Worm (Caenorhabditis elegans): ENCODE data around the gene abu-4.

abu-4 gene

ce11 chrV:2264455-2264854 is 10.2 kb upstream of the abu-4 start, which contains the start of gene nhr-183 (continued):
- TF ChIP-seq efl-1 (optimal IDR thresholded peaks at IDR 0.05), result no peak
- TF ChIP-seq efl-1 (GFP tag; optimal IDR thresholded peaks at IDR 0.05 in 1 of 2), result peak in 1 of 2 experiments; percentile 37

- no peak for TF ChIP-seq efl-1 (optimal IDR thresholded peaks at IDR 0.05)
- peak in 1 of 2 experiments; percentile 88 for TF ChIP-seq efl-1 (GFP tag; optimal IDR thresholded peaks at IDR 0.05 in 1 of 2)
- no peak for TF ChIP-seq sox-4 (tag; optimal IDR thresholded peaks at IDR 0.05)
These were observed 9.7 kb upstream of the abu-4 start for ce11 chrV:2264925-2265324.

- no peak for TF ChIP-seq swsn-7 (tag; optimal IDR thresholded peaks at IDR 0.05)
- no peak for TF ChIP-seq sptf-1 (tag; optimal IDR thresholded peaks at IDR 0.05)
- no peak for TF ChIP-seq snu-23 (GFP tag; optimal IDR thresholded peaks at IDR 0.05)
- no peak for TF ChIP-seq nhr-90 (tag; optimal IDR thresholded peaks at IDR 0.05; ENCODE audit: poor library complexity)
- TF ChIP-seq snpc-4 (tag; optimal IDR thresholded peaks at IDR 0.05), result no peak
These were observed 7.7 kb upstream of the abu-4 start, which contains the start of gene nhr-275 for ce11 chrV:2266958-2267357. TSS of gene nhr-275 (minus strand) at chrV:2267058.

ce11 chrV:2271750-2272149 is 2.9 kb upstream of the abu-4 start, which contains the start of gene Y5H2A.1:
TSS of gene Y5H2A.1 (minus strand) at chrV:2271850.
- no peak for TF ChIP-seq ceh-8 (GFP tag; optimal IDR thresholded peaks at IDR 0.05)
- no peak for TF ChIP-seq aha-1 (tag; optimal IDR thresholded peaks at IDR 0.05)
- TF ChIP-seq egl-27 (tag; optimal IDR thresholded peaks at IDR 0.05), result no peak
- no peak for TF ChIP-seq hlh-17 (GFP tag; optimal IDR thresholded peaks at IDR 0.05; ENCODE audit: borderline replicate concordance)
- no peak for TF ChIP-seq C04F5.9 (tag; optimal IDR thresholded peaks at IDR 0.05)
- TF ChIP-seq lir-3 (tag; optimal IDR thresholded peaks at IDR 0.05; ENCODE audit: poor library complexity), result no peak
- no peak for TF ChIP-seq nhr-12 (tag; optimal IDR thresholded peaks at IDR 0.05)
- TF ChIP-seq nhr-76 (tag; optimal IDR thresholded peaks at IDR 0.05), result no peak

ce11 chrV:2277260-2277659 is 2.6 kb downstream of the abu-4 start:
- TF ChIP-seq snu-23 (GFP tag; optimal IDR thresholded peaks at IDR 0.05) (peak; percentile 19), ets-5 (GFP tag; IDR thresholded peaks at IDR 0.05) (no peak), lin-35 (GFP tag; optimal IDR thresholded peaks at IDR 0.05) (peak in 1 of 2 experiments; percentile 48), efl-1 (optimal IDR thresholded peaks at IDR 0.05) (no peak), efl-1 (GFP tag; optimal IDR thresholded peaks at IDR 0.05 in 1 of 2) (peak in 1 of 2 experiments; percentile 81), nhr-85 (tag) (peak; percentile 42), fkh-8 (tag; optimal IDR thresholded peaks at IDR 0.05) (peak; percentile 19), nhr-77 (tag; optimal IDR thresholded peaks at IDR 0.05) (peak; percentile 50), aha-1 (tag; optimal IDR thresholded peaks at IDR 0.05) (no peak), nhr-20 (tag; optimal IDR thresholded peaks at IDR 0.05) (peak; percentile 13), lin-14 (GFP tag; optimal IDR thresholded peaks at IDR 0.05) (peak; percentile 67), lin-13 (GFP tag; optimal IDR thresholded peaks at IDR 0.05) (peak; percentile 25), nhr-71 (tag; optimal IDR thresholded peaks at IDR 0.05) (peak; percentile 21), jun-1 (tag; optimal IDR thresholded peaks at IDR 0.05) (no peak), ceh-82 (tag; optimal IDR thresholded peaks at IDR 0.05) (peak in 1 of 3 experiments; percentile 21), egl-13 (tag; optimal IDR thresholded peaks at IDR 0.05) (no peak)

- TF ChIP-seq nhr-20 (tag; optimal IDR thresholded peaks at IDR 0.05), result peak; percentile 53
- TF ChIP-seq dpl-1 (GFP tag; optimal IDR thresholded peaks at IDR 0.05), result peak in 1 of 3 experiments; percentile 11
- no peak for TF ChIP-seq sptf-1 (tag; optimal IDR thresholded peaks at IDR 0.05)
- peak; percentile 0 for TF ChIP-seq mep-1 (tag; optimal IDR thresholded peaks at IDR 0.05)
- no peak for TF ChIP-seq unc-62 (GFP tag; optimal IDR thresholded peaks at IDR 0.05)
- peak in 1 of 2 experiments; percentile 56 for TF ChIP-seq lin-35 (GFP tag; optimal IDR thresholded peaks at IDR 0.05)
- TF ChIP-seq nhr-71 (tag; optimal IDR thresholded peaks at IDR 0.05), result peak; percentile 22
- TF ChIP-seq efl-1 (optimal IDR thresholded peaks at IDR 0.05), result peak in 1 of 2 experiments; percentile 7
- no peak for TF ChIP-seq efl-1 (GFP tag; optimal IDR thresholded peaks at IDR 0.05 in 1 of 2)
- TF ChIP-seq nhr-76 (tag; optimal IDR thresholded peaks at IDR 0.05), result no peak
- TF ChIP-seq lin-14 (GFP tag; optimal IDR thresholded peaks at IDR 0.05), result peak; percentile 68
- TF ChIP-seq aly-2 (tag; optimal IDR thresholded peaks at IDR 0.05), result peak; percentile 15
- no peak for TF ChIP-seq irx-1 (tag; optimal IDR thresholded peaks at IDR 0.05)
These were observed 3.4 kb downstream of the abu-4 start, which contains the start of gene nhr-59 for ce11 chrV:2278052-2278451. TSS of gene nhr-59 (minus strand) at chrV:2278265.

Data from whole organism, L1 larva.